Worm (Caenorhabditis elegans): ENCODE results near the gene rig-3.

The rig-3 gene

ce11 chrX:6844394-6845072 is 8.9 kb upstream of the rig-3 start, which contains the start of gene C53B7.3:
Gene C53B7.3, plus strand, starts transcription at chrX:6844755.
- peak; percentile 4 for TF ChIP-seq pha-4 (tag; optimal IDR thresholded peaks at IDR 0.05)
- TF ChIP-seq elt-1 (tag; optimal IDR thresholded peaks at IDR 0.05; ENCODE audit: borderline replicate concordance, insufficient read depth), result no peak

- no peak for TF ChIP-seq elt-3 (tag; optimal IDR thresholded peaks at IDR 0.05)
- TF ChIP-seq lin-13 (tag; optimal IDR thresholded peaks at IDR 0.05), result no peak
- no peak for TF ChIP-seq mep-1 (tag; optimal IDR thresholded peaks at IDR 0.05)
- TF ChIP-seq ceh-83 (GFP tag; optimal IDR thresholded peaks at IDR 0.05), result no peak
- TF ChIP-seq drap-1 (GFP tag; optimal IDR thresholded peaks at IDR 0.05), result no peak
- no peak for TF ChIP-seq mab-5 (tag; optimal IDR thresholded peaks at IDR 0.05)
- TF ChIP-seq snpc-4 (tag; optimal IDR thresholded peaks at IDR 0.05), result no peak
- TF ChIP-seq nhr-12 (tag; optimal IDR thresholded peaks at IDR 0.05), result no peak
- no peak for TF ChIP-seq nhr-2 (tag; optimal IDR thresholded peaks at IDR 0.05)
Observed at ce11 chrX:6845934-6846333, 7.5 kb upstream of the rig-3 start, which contains the start of gene C53B7.2. Gene C53B7.2, plus strand, starts transcription at chrX:6846234.

- no peak for TF ChIP-seq mep-1 (tag; optimal IDR thresholded peaks at IDR 0.05)
- no peak for TF ChIP-seq mls-2 (tag; optimal IDR thresholded peaks at IDR 0.05)
- no peak for TF ChIP-seq lsy-2 (tag; optimal IDR thresholded peaks at IDR 0.05)
- no peak for TF ChIP-seq nhr-12 (tag; optimal IDR thresholded peaks at IDR 0.05)
- no peak for TF ChIP-seq bed-3 (GFP tag; optimal IDR thresholded peaks at IDR 0.05)
- TF ChIP-seq sem-2 (GFP tag; optimal IDR thresholded peaks at IDR 0.05), result no peak
- TF ChIP-seq mab-5 (tag; optimal IDR thresholded peaks at IDR 0.05), result no peak
- TF ChIP-seq tbx-8 (GFP tag; optimal IDR thresholded peaks at IDR 0.05), result no peak
- TF ChIP-seq unc-120 (tag; optimal IDR thresholded peaks at IDR 0.05; ENCODE audit: poor library complexity, severe bottlenecking), result no peak
- no peak for TF ChIP-seq nhr-28 (tag; optimal IDR thresholded peaks at IDR 0.05)
- TF ChIP-seq ham-2 (GFP tag; optimal IDR thresholded peaks at IDR 0.05), result no peak
- TF ChIP-seq ceh-39 (tag; optimal IDR thresholded peaks at IDR 0.05), result no peak
- no peak for TF ChIP-seq ceh-43 (GFP tag; optimal IDR thresholded peaks at IDR 0.05)
- TF ChIP-seq nhr-237 (tag; optimal IDR thresholded peaks at IDR 0.05), result no peak
- TF ChIP-seq sptf-1 (tag; optimal IDR thresholded peaks at IDR 0.05), result no peak
- no peak for TF ChIP-seq unc-39 (tag; optimal IDR thresholded peaks at IDR 0.05)
- no peak for TF ChIP-seq zip-8 (tag; optimal IDR thresholded peaks at IDR 0.05)
- no peak for TF ChIP-seq blmp-1 (tag; optimal IDR thresholded peaks at IDR 0.05)
- no peak for TF ChIP-seq hlh-1 (tag; optimal IDR thresholded peaks at IDR 0.05)
- TF ChIP-seq drap-1 (GFP tag; optimal IDR thresholded peaks at IDR 0.05), result no peak
Observed at ce11 chrX:6848596-6848995, 4.8 kb upstream of the rig-3 start.

ce11 chrX:6850412-6850811 is 3.0 kb upstream of the rig-3 start:
- peak; percentile 38 for TF ChIP-seq ces-1 (GFP tag; optimal IDR thresholded peaks at IDR 0.05)
- no peak for TF ChIP-seq unc-62 (GFP tag; optimal IDR thresholded peaks at IDR 0.05)

ce11 chrX:6856793-6857192 is 3.4 kb downstream of the rig-3 start:
- no peak for TF ChIP-seq nhr-2 (tag; optimal IDR thresholded peaks at IDR 0.05)
- TF ChIP-seq ces-1 (GFP tag; optimal IDR thresholded peaks at IDR 0.05), result peak; percentile 67
- no peak for TF ChIP-seq ceh-83 (GFP tag; optimal IDR thresholded peaks at IDR 0.05)
- no peak for TF ChIP-seq ham-2 (GFP tag; optimal IDR thresholded peaks at IDR 0.05)
- TF ChIP-seq pha-4 (tag; optimal IDR thresholded peaks at IDR 0.05), result no peak

- TF ChIP-seq unc-120 (tag; optimal IDR thresholded peaks at IDR 0.05; ENCODE audit: poor library complexity, severe bottlenecking), result no peak
- no peak for TF ChIP-seq M03D4.4 (tag; optimal IDR thresholded peaks at IDR 0.05)
- TF ChIP-seq drap-1 (GFP tag; optimal IDR thresholded peaks at IDR 0.05), result no peak
- no peak for TF ChIP-seq snpc-4 (tag; optimal IDR thresholded peaks at IDR 0.05)
- no peak for TF ChIP-seq nhr-237 (tag; optimal IDR thresholded peaks at IDR 0.05)
- TF ChIP-seq ztf-11 (tag; optimal IDR thresholded peaks at IDR 0.05), result no peak
- TF ChIP-seq nhr-28 (tag; optimal IDR thresholded peaks at IDR 0.05), result no peak
- TF ChIP-seq ces-1 (GFP tag; optimal IDR thresholded peaks at IDR 0.05), result no peak
- TF ChIP-seq mab-5 (tag; optimal IDR thresholded peaks at IDR 0.05), result no peak
- TF ChIP-seq tbx-8 (GFP tag; optimal IDR thresholded peaks at IDR 0.05), result no peak
- no peak for TF ChIP-seq nhr-2 (tag; optimal IDR thresholded peaks at IDR 0.05)
Observed at ce11 chrX:6861564-6861963, 8.1 kb downstream of the rig-3 start.
